ENCODE assay signal across 8 worm cellular contexts in genomic region chrV:9704399-9704798, ce11.
A peak's percentile ranks its signal among the peaks of the same experiment; 100 is the strongest.
TF ChIP-seq lines count a peak whose summit lies in the region.

No protein-coding gene starts in this region.

TF ChIP-seq in whole organism, L1 larva, 84 proteins besides CTCF, POLR2A, EP300 and RAD21 (continues in another document):
- TF ChIP-seq lin-35 (GFP tag; optimal IDR thresholded peaks at IDR 0.05; lab: Kevin White, UChicago), result peak; percentile 35 to 54
- TF ChIP-seq ama-1 (optimal IDR thresholded peaks at IDR 0.05; lab: Kevin White, UChicago), result no peak
- TF ChIP-seq fkh-4 (tag; optimal IDR thresholded peaks at IDR 0.05; lab: Kevin White, UChicago; ENCODE audit: borderline replicate concordance), result no peak
- TF ChIP-seq mep-1 (tag; optimal IDR thresholded peaks at IDR 0.05; lab: Kevin White, UChicago), result peak; percentile 61
- peak; percentile 42 for TF ChIP-seq nhr-47 (tag; optimal IDR thresholded peaks at IDR 0.05; lab: Kevin White, UChicago)
- TF ChIP-seq fkh-8 (tag; optimal IDR thresholded peaks at IDR 0.05; lab: Kevin White, UChicago), result peak; percentile 64
- TF ChIP-seq elt-3 (tag; optimal IDR thresholded peaks at IDR 0.05; lab: Kevin White, UChicago), result peak in 1 of 6 experiments; percentile 63
- no peak for TF ChIP-seq fkh-10 (GFP tag; optimal IDR thresholded peaks at IDR 0.05; lab: Kevin White, UChicago)
- peak in 2 of 3 experiments; percentile 14 to 35 for TF ChIP-seq dpl-1 (GFP tag; optimal IDR thresholded peaks at IDR 0.05; lab: Kevin White, UChicago)
- TF ChIP-seq isw-1 (GFP tag; IDR thresholded peaks at IDR 0.05; lab: Robert Waterston, UW), result peak; percentile 26; the same call in 1 of the 2 replicates
- no peak for TF ChIP-seq efl-3 (GFP tag; optimal IDR thresholded peaks at IDR 0.05; lab: Kevin White, UChicago)

TF ChIP-seq in whole organism, L2 larva, 48 proteins besides CTCF, POLR2A, EP300 and RAD21 (continues in another document):
- TF ChIP-seq sma-3 (GFP tag; optimal IDR thresholded peaks at IDR 0.05; lab: Kevin White, UChicago), result no peak
- peak; percentile 32 for TF ChIP-seq sma-9 (GFP tag; optimal IDR thresholded peaks at IDR 0.05; lab: Kevin White, UChicago)
- TF ChIP-seq sma-9 (tag; optimal IDR thresholded peaks at IDR 0.05; lab: Kevin White, UChicago), result no peak
- peak; percentile 79 for TF ChIP-seq zag-1 (tag; optimal IDR thresholded peaks at IDR 0.05; lab: Kevin White, UChicago)
- TF ChIP-seq unc-55 (GFP tag; optimal IDR thresholded peaks at IDR 0.05; lab: Kevin White, UChicago), result peak; percentile 90
- TF ChIP-seq nhr-12 (tag; optimal IDR thresholded peaks at IDR 0.05; lab: Kevin White, UChicago), result no peak
- no peak for TF ChIP-seq aly-2 (tag; optimal IDR thresholded peaks at IDR 0.05; lab: Kevin White, UChicago)
- no peak for TF ChIP-seq nhr-10 (tag; optimal IDR thresholded peaks at IDR 0.05; lab: Kevin White, UChicago)
- TF ChIP-seq nhr-25 (tag; optimal IDR thresholded peaks at IDR 0.05; lab: Kevin White, UChicago), result peak; percentile 42
- no peak for TF ChIP-seq nhr-6 (tag; optimal IDR thresholded peaks at IDR 0.05; lab: Kevin White, UChicago)
- TF ChIP-seq C34F6.9 (tag; optimal IDR thresholded peaks at IDR 0.05; lab: Kevin White, UChicago), result peak; percentile 74
- no peak for TF ChIP-seq nhr-23 (tag; optimal IDR thresholded peaks at IDR 0.05; lab: Kevin White, UChicago)

TF ChIP-seq in whole organism, L3 larva, 47 proteins besides CTCF, POLR2A, EP300 and RAD21 (continues in another document):
- TF ChIP-seq nhr-23 (tag; optimal IDR thresholded peaks at IDR 0.05; lab: Kevin White, UChicago), result no peak
- no peak for TF ChIP-seq daf-12 (tag; optimal IDR thresholded peaks at IDR 0.05; lab: Kevin White, UChicago)
- TF ChIP-seq nfya-1 (tag; optimal IDR thresholded peaks at IDR 0.05; lab: Kevin White, UChicago; ENCODE audit: insufficient read depth), result peak; percentile 64
- TF ChIP-seq hmg-11 (tag; optimal IDR thresholded peaks at IDR 0.05; lab: Kevin White, UChicago), result peak; percentile 52
- no peak for TF ChIP-seq nhr-12 (tag; optimal IDR thresholded peaks at IDR 0.05; lab: Kevin White, UChicago)
- peak; percentile 48 for TF ChIP-seq pha-4 (tag; optimal IDR thresholded peaks at IDR 0.05; lab: Kevin White, UChicago)
- TF ChIP-seq nhr-25 (tag; optimal IDR thresholded peaks at IDR 0.05; lab: Kevin White, UChicago), result peak; percentile 65
- no peak for TF ChIP-seq nhr-43 (tag; optimal IDR thresholded peaks at IDR 0.05; lab: Kevin White, UChicago; ENCODE audit: poor library complexity, severe bottlenecking)
- TF ChIP-seq elt-3 (tag; optimal IDR thresholded peaks at IDR 0.05; lab: Kevin White, UChicago), result no peak
- TF ChIP-seq unc-39 (tag; optimal IDR thresholded peaks at IDR 0.05; lab: Kevin White, UChicago), result no peak
- TF ChIP-seq mdl-1 (tag; optimal IDR thresholded peaks at IDR 0.05; lab: Kevin White, UChicago), result no peak
- peak; percentile 62 for TF ChIP-seq skn-1 (tag; optimal IDR thresholded peaks at IDR 0.05; lab: Kevin White, UChicago)

TF ChIP-seq in whole organism, L4 larva, 104 proteins besides CTCF, POLR2A, EP300 and RAD21 (continues in another document):
- TF ChIP-seq hlh-30 (tag; optimal IDR thresholded peaks at IDR 0.05; lab: Kevin White, UChicago; ENCODE audit: insufficient read depth) (peak; percentile 85), fos-1 (tag; optimal IDR thresholded peaks at IDR 0.05; lab: Kevin White, UChicago) (no peak), zag-1 (tag; optimal IDR thresholded peaks at IDR 0.05; lab: Kevin White, UChicago) (no peak), F26F4.8 (GFP tag; conservative IDR thresholded peaks at IDR 0.05; lab: Robert Waterston, UW) (no peak), dve-1 (tag; optimal IDR thresholded peaks at IDR 0.05; lab: Kevin White, UChicago; ENCODE audit: insufficient read depth) (peak; percentile 11), mep-1 (tag; optimal IDR thresholded peaks at IDR 0.05; lab: Kevin White, UChicago) (peak; percentile 66), nhr-6 (tag; optimal IDR thresholded peaks at IDR 0.05; lab: Kevin White, UChicago) (peak; percentile 12), F37D6.2 (tag; optimal IDR thresholded peaks at IDR 0.05; lab: Kevin White, UChicago) (no peak), skn-1 (tag; optimal IDR thresholded peaks at IDR 0.05; lab: Kevin White, UChicago) (no peak), dmd-9 (GFP tag; IDR thresholded peaks at IDR 0.05; lab: Robert Waterston, UW) (no peak), hmg-1.1 (GFP tag; IDR thresholded peaks at IDR 0.05; lab: Robert Waterston, UW) (0 out of 2 replicates have a peak, but pooled peaks have one; percentile 56), aha-1 (tag; lab: Kevin White, UChicago) (peak; percentile 26)

TF ChIP-seq in whole organism, late embryonic, 69 proteins besides CTCF, POLR2A, EP300 and RAD21 (continues in another document):
- TF ChIP-seq hlh-15 (tag; optimal IDR thresholded peaks at IDR 0.05; lab: Kevin White, UChicago) (no peak), ceh-48 (tag; optimal IDR thresholded peaks at IDR 0.05; lab: Kevin White, UChicago) (peak; percentile 76), lim-6 (tag; optimal IDR thresholded peaks at IDR 0.05; lab: Kevin White, UChicago) (no peak), pros-1 (tag; optimal IDR thresholded peaks at IDR 0.05; lab: Kevin White, UChicago) (no peak), madf-2 (tag; optimal IDR thresholded peaks at IDR 0.05; lab: Kevin White, UChicago) (no peak), ceh-19 (GFP tag; optimal IDR thresholded peaks at IDR 0.05; lab: Kevin White, UChicago) (peak; percentile 23), ceh-31 (tag; optimal IDR thresholded peaks at IDR 0.05; lab: Kevin White, UChicago) (peak; percentile 65), ceh-30 (tag; optimal IDR thresholded peaks at IDR 0.05; lab: Kevin White, UChicago) (no peak), unc-42 (tag; optimal IDR thresholded peaks at IDR 0.05; lab: Kevin White, UChicago) (no peak), fkh-6 (tag; optimal IDR thresholded peaks at IDR 0.05; lab: Kevin White, UChicago) (no peak), unc-55 (GFP tag; optimal IDR thresholded peaks at IDR 0.05; lab: Kevin White, UChicago) (peak; percentile 36), elt-4 (tag; optimal IDR thresholded peaks at IDR 0.05; lab: Kevin White, UChicago) (no peak), sdc-2 (tag; optimal IDR thresholded peaks at IDR 0.05; lab: Kevin White, UChicago) (no peak)

TF ChIP-seq in whole organism, midembryonic, 9 proteins besides CTCF, POLR2A, EP300 and RAD21:
- no peak for TF ChIP-seq flt-1 (GFP tag; IDR thresholded peaks at IDR 0.05; lab: Robert Waterston, UW)
- TF ChIP-seq cog-1 (tag; optimal IDR thresholded peaks at IDR 0.05; lab: Kevin White, UChicago), result peak; percentile 8
- TF ChIP-seq ztf-29 (GFP tag; IDR thresholded peaks at IDR 0.05; lab: Robert Waterston, UW), result no peak
- peak; percentile 41; the same call in 1 of the 2 replicates for TF ChIP-seq T22C8.4 (GFP tag; IDR thresholded peaks at IDR 0.05; lab: Robert Waterston, UW)
- TF ChIP-seq ztf-23 (GFP tag; IDR thresholded peaks at IDR 0.05; lab: Robert Waterston, UW), result no peak
TF ChIP-seq in whole organism, midembryonic: peak in this region for 2.

TF ChIP-seq in whole organism, mixed stage, embryonic, 35 proteins besides CTCF, POLR2A, EP300 and RAD21:
- TF ChIP-seq bed-3 (GFP tag; optimal IDR thresholded peaks at IDR 0.05; lab: Kevin White, UChicago) (no peak), ces-1 (GFP tag; optimal IDR thresholded peaks at IDR 0.05; lab: Kevin White, UChicago) (peak; percentile 66), lsy-2 (tag; optimal IDR thresholded peaks at IDR 0.05; lab: Kevin White, UChicago) (peak; percentile 3), mep-1 (tag; optimal IDR thresholded peaks at IDR 0.05; lab: Kevin White, UChicago) (peak; percentile 11), nhr-237 (tag; optimal IDR thresholded peaks at IDR 0.05; lab: Kevin White, UChicago) (peak; percentile 18)
TF ChIP-seq in whole organism, mixed stage, embryonic: peak in this region for 4.

TF ChIP-seq in whole organism, young adult, 124 proteins besides CTCF, POLR2A, EP300 and RAD21:
- peak; percentile 78; the same call in 1 of the 2 replicates for TF ChIP-seq cebp-1 (GFP tag; IDR thresholded peaks at IDR 0.05; lab: Robert Waterston, UW)
- TF ChIP-seq cebp-1 (tag; optimal IDR thresholded peaks at IDR 0.05; lab: Kevin White, UChicago), result peak; percentile 96
- TF ChIP-seq unc-62 (GFP tag; optimal IDR thresholded peaks at IDR 0.05; lab: Kevin White, UChicago), result no peak
- TF ChIP-seq rcor-1 (GFP tag; IDR thresholded peaks at IDR 0.05; lab: Robert Waterston, UW), result no peak
- TF ChIP-seq Y79H2A.3 (GFP tag; conservative IDR thresholded peaks at IDR 0.05; lab: Robert Waterston, UW), result no peak
- TF ChIP-seq hmg-1.2 (GFP tag; IDR thresholded peaks at IDR 0.05; lab: Robert Waterston, UW), result peak; percentile 63; the same call in 1 of the 2 replicates
- TF ChIP-seq ceh-27 (GFP tag; optimal IDR thresholded peaks at IDR 0.05; lab: Kevin White, UChicago), result peak; percentile 74
- TF ChIP-seq mxl-1 (tag; optimal IDR thresholded peaks at IDR 0.05; lab: Kevin White, UChicago), result no peak
- no peak for TF ChIP-seq ccch-3 (GFP tag; optimal IDR thresholded peaks at IDR 0.05; lab: Kevin White, UChicago)
- TF ChIP-seq K12H6.12 (tag; optimal IDR thresholded peaks at IDR 0.05; lab: Kevin White, UChicago), result peak; percentile 47
- no peak for TF ChIP-seq sea-2 (GFP tag; IDR thresholded peaks at IDR 0.05; lab: Robert Waterston, UW)
- no peak for TF ChIP-seq F39B2.1 (GFP tag; IDR thresholded peaks at IDR 0.05; lab: Robert Waterston, UW)
- TF ChIP-seq him-1 (tag; optimal IDR thresholded peaks at IDR 0.05; lab: Kevin White, UChicago), result no peak
TF ChIP-seq in whole organism, young adult: peak in this region for 4.
